Worm (Caenorhabditis elegans) whole organism, L1 larva: ENCODE results near the gene npr-7.
A peak's percentile ranks its signal among the peaks of the same experiment; 100 is the strongest.

Source experiments
- C16A3.4 ChIP-seq: fragments of 150-350 bp; optimal IDR thresholded peaks from 2 replicates; lab custom pipeline; 2014; ENCODE audit warnings: missing biosample characterization, missing genetic modification characterization
- C34B4.2 ChIP-seq: sonication (generic microtip); optimal IDR thresholded peaks from 2 replicates; lab custom pipeline; 2017; ENCODE audit warnings: mild to moderate bottlenecking, missing genetic modification characterization, missing compliant biosample characterization
- Y116A8C.19 ChIP-seq: sonication (generic microtip); optimal IDR thresholded peaks from 2 replicates; lab custom pipeline; 2016; ENCODE audit warnings: missing compliant biosample characterization, missing genetic modification characterization, borderline replicate concordance
- aha-1 ChIP-seq: fragments of 150-350 bp; optimal IDR thresholded peaks from 2 replicates; lab custom pipeline; 2014; ENCODE audit warnings: missing biosample characterization, missing genetic modification characterization
- aly-2 ChIP-seq: fragments of 150-350 bp; optimal IDR thresholded peaks from 2 replicates; lab custom pipeline; 2014; ENCODE audit warnings: missing biosample characterization, missing genetic modification characterization
- ama-1 ChIP-seq: fragments of 150-350 bp; optimal IDR thresholded peaks from 2 replicates; lab custom pipeline; 2014
- blmp-1 ChIP-seq: fragments of 150-350 bp; optimal IDR thresholded peaks from 2 replicates; lab custom pipeline; 2014; ENCODE audit warnings: missing biosample characterization, missing genetic modification characterization
- ceh-63 ChIP-seq: fragments of 200-800 bp; sonication (Bioruptor generic); optimal IDR thresholded peaks from 2 replicates; lab custom pipeline; 2018; ENCODE audit warnings: mild to moderate bottlenecking, missing genetic modification characterization, missing compliant biosample characterization
- ceh-8 ChIP-seq: fragments of 200-800 bp; sonication (Bioruptor generic); optimal IDR thresholded peaks from 2 replicates; lab custom pipeline; 2018; ENCODE audit warnings: mild to moderate bottlenecking, missing genetic modification characterization, moderate library complexity, missing compliant biosample characterization
- ceh-82 ChIP-seq, 3 experiments: fragments of 150-350 bp in 1 of 3; sonication (generic microtip) in 2 of 3; optimal IDR thresholded peaks; 2 replicates each; lab custom pipeline; 2014 to 2017; ENCODE audit warnings: missing biosample characterization in 3 of 3, missing genetic modification characterization in 3 of 3
- ceh-88 ChIP-seq: fragments of 200-800 bp; sonication (Bioruptor generic); IDR thresholded peaks from 2 replicates; pipeline ENCODE4 v1.3.6; 2022; ENCODE audit warnings: missing genetic modification characterization, missing compliant biosample characterization
- dpl-1 ChIP-seq, 3 experiments: fragments of 150-350 bp in 2 of 3; sonication (generic microtip) in 1 of 3; optimal IDR thresholded peaks; 2 replicates each; lab custom pipeline; 2014 to 2017; ENCODE audit warnings: missing biosample characterization in 3 of 3, missing genetic modification characterization in 3 of 3, missing genetic modification reagents in 3 of 3
- efl-1 ChIP-seq, 4 experiments: fragments of 150-350 bp; optimal IDR thresholded peaks in 3 of 4; peaks in 1 of 4; 1 replicate in 1 of 4; 2 replicates in 3 of 4; lab custom pipeline; 2014; ENCODE audit warnings: missing biosample characterization in 2 of 4, missing genetic modification characterization in 2 of 4, missing genetic modification reagents in 2 of 4
- efl-3 ChIP-seq: fragments of 200-800 bp; sonication (Bioruptor generic); optimal IDR thresholded peaks from 2 replicates; lab custom pipeline; 2018; ENCODE audit warnings: mild to moderate bottlenecking, missing genetic modification characterization, missing compliant biosample characterization
- egl-13 ChIP-seq: sonication (generic microtip); optimal IDR thresholded peaks from 2 replicates; lab custom pipeline; 2016; ENCODE audit warnings: missing genotype, missing genetic modification reagents, missing genetic modification characterization, missing compliant biosample characterization
- elt-2 ChIP-seq: sonication (generic microtip); optimal IDR thresholded peaks from 2 replicates; lab custom pipeline; 2016; ENCODE audit warnings: missing genetic modification characterization, mild to moderate bottlenecking, inconsistent platforms, missing compliant biosample characterization, missing genetic modification reagents
- elt-3 ChIP-seq, 6 experiments: fragments of 150-350 bp in 1 of 6; sonication (generic microtip); optimal IDR thresholded peaks; 2 replicates each; lab custom pipeline; 2017 to 2018; ENCODE audit warnings: missing biosample characterization in 6 of 6, missing genetic modification characterization in 6 of 6, inconsistent platforms in 1 of 6
- ets-5 ChIP-seq: fragments of 200-800 bp; sonication (Bioruptor generic); IDR thresholded peaks from 2 replicates; pipeline ENCODE4 v1.3.6; 2022; ENCODE audit warnings: missing genetic modification characterization, missing compliant biosample characterization
- fkh-4 ChIP-seq: sonication (generic microtip); optimal IDR thresholded peaks from 2 replicates; lab custom pipeline; 2016; ENCODE audit warnings: missing compliant biosample characterization, missing genetic modification characterization, borderline replicate concordance
- fkh-8 ChIP-seq: sonication (generic microtip); optimal IDR thresholded peaks from 2 replicates; lab custom pipeline; 2016; ENCODE audit warnings: mild to moderate bottlenecking, missing genetic modification characterization, missing compliant biosample characterization
- fos-1 ChIP-seq: fragments of 150-350 bp; optimal IDR thresholded peaks from 2 replicates; lab custom pipeline; 2014; ENCODE audit warnings: missing biosample characterization, missing genetic modification characterization
- hlh-17 ChIP-seq: fragments of 200-800 bp; sonication (Bioruptor generic); optimal IDR thresholded peaks from 2 replicates; lab custom pipeline; 2018; ENCODE audit warnings: missing genetic modification characterization, mild to moderate bottlenecking, missing compliant biosample characterization, moderate library complexity, borderline replicate concordance
- hpl-2 ChIP-seq: fragments of 150-350 bp; optimal IDR thresholded peaks from 2 replicates; lab custom pipeline; 2014; ENCODE audit warnings: missing biosample characterization, missing genetic modification reagents, missing genetic modification characterization
- irx-1 ChIP-seq: sonication (generic microtip); optimal IDR thresholded peaks from 2 replicates; lab custom pipeline; 2016; ENCODE audit warnings: missing genetic modification characterization, missing compliant biosample characterization
- isw-1 ChIP-seq: fragments of 200-800 bp; sonication (Bioruptor generic); IDR thresholded peaks from 2 replicates; pipeline ENCODE4 v1.3.6; 2022; ENCODE audit warnings: missing genetic modification characterization, missing compliant biosample characterization
- lin-15B ChIP-seq: fragments of 150-350 bp; sonication (generic microtip); optimal IDR thresholded peaks from 3 replicates; lab custom pipeline; 2014; ENCODE audit warnings: missing biosample characterization, missing genetic modification characterization
- lin-39 ChIP-seq: fragments of 150-350 bp; optimal IDR thresholded peaks from 2 replicates; lab custom pipeline; 2014; ENCODE audit warnings: missing biosample characterization, missing genetic modification reagents, missing genetic modification characterization
- lsy-2 ChIP-seq, 2 experiments: fragments of 150-350 bp; optimal IDR thresholded peaks; 2 replicates each; lab custom pipeline; 2014; ENCODE audit warnings: missing biosample characterization in 2 of 2, missing genetic modification characterization in 2 of 2
- mdl-1 ChIP-seq, 2 experiments: fragments of 150-350 bp; optimal IDR thresholded peaks; 2 replicates each; lab custom pipeline; 2014 to 2017; ENCODE audit warnings: missing biosample characterization in 2 of 2, missing genetic modification characterization in 2 of 2, inconsistent platforms in 1 of 2
- mep-1 ChIP-seq: fragments of 150-350 bp; optimal IDR thresholded peaks from 2 replicates; lab custom pipeline; 2014; ENCODE audit warnings: missing biosample characterization, missing genetic modification characterization
- nhr-12 ChIP-seq: sonication (generic microtip); optimal IDR thresholded peaks from 2 replicates; lab custom pipeline; 2017; ENCODE audit warnings: missing biosample characterization, missing genetic modification characterization
- nhr-237 ChIP-seq: fragments of 150-350 bp; optimal IDR thresholded peaks from 2 replicates; lab custom pipeline; 2014; ENCODE audit warnings: missing biosample characterization, missing genetic modification characterization
- nhr-28 ChIP-seq: fragments of 150-350 bp; optimal IDR thresholded peaks from 2 replicates; lab custom pipeline; 2014; ENCODE audit warnings: missing biosample characterization, missing genetic modification characterization
- nhr-47 ChIP-seq: sonication (generic microtip); optimal IDR thresholded peaks from 2 replicates; lab custom pipeline; 2016; ENCODE audit warnings: mild to moderate bottlenecking, missing genetic modification characterization, moderate library complexity, missing compliant biosample characterization
- nhr-76 ChIP-seq: sonication (generic microtip); optimal IDR thresholded peaks from 2 replicates; lab custom pipeline; 2017; ENCODE audit warnings: missing biosample characterization, missing genetic modification characterization
- nhr-77 ChIP-seq: fragments of 150-350 bp; optimal IDR thresholded peaks from 2 replicates; lab custom pipeline; 2014; ENCODE audit warnings: missing biosample characterization, missing genetic modification characterization
- pqm-1 ChIP-seq: sonication (generic microtip); optimal IDR thresholded peaks from 3 replicates; lab custom pipeline; 2017; ENCODE audit warnings: missing biosample characterization, missing genetic modification characterization
- rnt-1 ChIP-seq: sonication (generic microtip); optimal IDR thresholded peaks from 2 replicates; lab custom pipeline; 2016; ENCODE audit warnings: mild to moderate bottlenecking, missing genetic modification characterization, moderate library complexity, missing compliant biosample characterization
- skn-1 ChIP-seq: fragments of 150-350 bp; optimal IDR thresholded peaks from 2 replicates; lab custom pipeline; 2014; ENCODE audit warnings: missing biosample characterization, missing genetic modification characterization
- snu-23 ChIP-seq: sonication (generic microtip); optimal IDR thresholded peaks from 2 replicates; lab custom pipeline; 2016; ENCODE audit warnings: missing genetic modification characterization, missing compliant biosample characterization
- sox-4 ChIP-seq: sonication (generic microtip); optimal IDR thresholded peaks from 2 replicates; lab custom pipeline; 2016; ENCODE audit warnings: missing genetic modification characterization, missing compliant biosample characterization
- sup-37 ChIP-seq: fragments of 200-800 bp; sonication (Bioruptor generic); optimal IDR thresholded peaks from 2 replicates; lab custom pipeline; 2018; ENCODE audit warnings: mild to moderate bottlenecking, missing genetic modification characterization, missing compliant biosample characterization
- swsn-7 ChIP-seq: sonication (generic microtip); optimal IDR thresholded peaks from 2 replicates; lab custom pipeline; 2016; ENCODE audit warnings: missing genetic modification characterization, missing compliant biosample characterization
- tbx-2 ChIP-seq: sonication (generic microtip); optimal IDR thresholded peaks from 2 replicates; lab custom pipeline; 2016; ENCODE audit warnings: missing genetic modification characterization, missing compliant biosample characterization
- unc-30 ChIP-seq: sonication (generic microtip); optimal IDR thresholded peaks from 2 replicates; lab custom pipeline; 2017; ENCODE audit warnings: missing biosample characterization, missing genetic modification characterization
- unc-86 ChIP-seq: sonication (generic microtip); optimal IDR thresholded peaks from 2 replicates; lab custom pipeline; 2016; ENCODE audit warnings: missing genetic modification characterization, missing compliant biosample characterization
- unc-98 ChIP-seq: fragments of 200-800 bp; sonication (Bioruptor generic); IDR thresholded peaks from 2 replicates; pipeline ENCODE4 v1.3.6; 2022; ENCODE audit warnings: missing genetic modification characterization, missing compliant biosample characterization
- xbp-1 ChIP-seq: sonication (generic microtip); optimal IDR thresholded peaks from 2 replicates; lab custom pipeline; 2016; ENCODE audit warnings: missing genetic modification characterization, missing compliant biosample characterization
- ztf-11 ChIP-seq, 2 experiments: sonication (generic microtip); optimal IDR thresholded peaks; 2 replicates each; lab custom pipeline; 2016 to 2017; ENCODE audit warnings: missing genetic modification characterization in 2 of 2, missing biosample characterization in 1 of 2, missing compliant biosample characterization in 1 of 2

The npr-7 gene

ce11 chrX:9347380-9347979 is 28.5 kb upstream of the npr-7 start, which contains the start of gene oga-1 (continued):
- TF ChIP-seq C34B4.2 (tag; lab: Kevin White, UChicago) (no peak), nhr-77 (tag; lab: Kevin White, UChicago) (no peak), lin-39 (tag; lab: Kevin White, UChicago) (no peak), sup-37 (GFP tag; lab: Kevin White, UChicago) (no peak), unc-30 (tag; lab: Kevin White, UChicago) (no peak), nhr-47 (tag; lab: Kevin White, UChicago) (peak; percentile 78), nhr-237 (tag; lab: Kevin White, UChicago) (no peak), unc-98 (GFP tag; lab: Robert Waterston, UW) (no peak), ceh-82 (tag; optimal IDR thresholded peaks at IDR 0.05; lab: Kevin White, UChicago) (peak in 1 of 3 experiments; percentile 71), lin-15B (tag; lab: Kevin White, UChicago) (no peak), pqm-1 (tag; lab: Kevin White, UChicago) (no peak), skn-1 (peak; percentile 67), fos-1 (peak; percentile 52), hpl-2 (no peak), nhr-76 (tag; lab: Kevin White, UChicago) (no peak), irx-1 (tag; lab: Kevin White, UChicago) (peak; percentile 27), egl-13 (peak; percentile 51), ceh-63 (no peak), nhr-28 (tag; lab: Kevin White, UChicago) (no peak), ceh-8 (no peak), ceh-88 (0 out of 2 replicates have a peak, but pooled peaks have one; percentile 20), C16A3.4 (tag; lab: Kevin White, UChicago) (peak; percentile 62), efl-3 (GFP tag; lab: Kevin White, UChicago) (no peak), lsy-2 (tag; optimal IDR thresholded peaks at IDR 0.05; lab: Kevin White, UChicago) (peak; percentile 52 to 55), dpl-1 (GFP tag; optimal IDR thresholded peaks at IDR 0.05; lab: Kevin White, UChicago) (peak; percentile 32 to 53 (median 50)), tbx-2 (peak; percentile 40), swsn-7 (tag; lab: Kevin White, UChicago) (peak; percentile 63), elt-3 (tag; optimal IDR thresholded peaks at IDR 0.05; lab: Kevin White, UChicago) (peak in 1 of 6 experiments; percentile 45), sox-4 (tag; lab: Kevin White, UChicago) (peak; percentile 38), ama-1 (lab: Kevin White, UChicago) (no peak), aha-1 (tag; lab: Kevin White, UChicago) (no peak), mep-1 (tag; lab: Kevin White, UChicago) (peak; percentile 83), xbp-1 (tag; lab: Kevin White, UChicago) (peak; percentile 61)

DNA sequence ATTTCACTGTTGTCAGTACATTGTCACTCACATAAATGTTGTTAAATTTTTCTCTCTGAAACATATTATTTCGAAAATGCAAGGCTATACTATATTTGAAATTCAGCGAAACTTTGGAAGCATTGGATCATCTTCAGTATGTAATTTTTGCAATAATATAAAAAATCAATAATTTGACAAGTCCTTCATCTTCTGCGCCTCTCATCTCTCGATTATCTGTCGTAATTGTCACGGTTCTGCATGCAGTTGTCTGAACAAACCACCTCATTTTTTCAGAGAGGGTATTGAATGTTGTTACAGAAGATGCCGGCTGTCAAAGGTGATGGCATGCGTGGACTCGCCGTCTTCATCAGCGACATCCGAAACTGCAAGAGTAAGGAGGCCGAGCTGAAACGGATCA is 19.4 kb upstream of the npr-7 start, which contains the start of gene apa-2:
Gene apa-2 (plus strand): TSS at position 301 of the 400 bp plus-strand sequence.
- no peak for TF ChIP-seq snu-23 (GFP tag; lab: Kevin White, UChicago)
- no peak for TF ChIP-seq efl-1 (optimal IDR thresholded peaks at IDR 0.05; lab: Kevin White, UChicago)
- TF ChIP-seq efl-1 (GFP tag; optimal IDR thresholded peaks at IDR 0.05 in 1 of 2; lab: Kevin White, UChicago) = peak in 1 of 2 experiments; percentile 52
- TF ChIP-seq mdl-1 (tag; optimal IDR thresholded peaks at IDR 0.05; lab: Kevin White, UChicago) = no peak
- TF ChIP-seq Y116A8C.19 (tag; lab: Kevin White, UChicago) = no peak
- TF ChIP-seq lin-15B (tag; lab: Kevin White, UChicago) = no peak

- TF ChIP-seq xbp-1 (tag; lab: Kevin White, UChicago) (peak; percentile 59), unc-86 (tag; lab: Kevin White, UChicago) (peak; percentile 65), isw-1 (GFP tag; lab: Robert Waterston, UW) (peak; percentile 66), pqm-1 (tag; lab: Kevin White, UChicago) (no peak), elt-2 (tag; lab: Kevin White, UChicago) (no peak), fkh-4 (no peak), hpl-2 (no peak), aly-2 (tag; lab: Kevin White, UChicago) (no peak), nhr-12 (tag; lab: Kevin White, UChicago) (no peak), ztf-11 (tag; optimal IDR thresholded peaks at IDR 0.05; lab: Kevin White, UChicago) (no peak), Y116A8C.19 (tag; lab: Kevin White, UChicago) (no peak), rnt-1 (tag; lab: Kevin White, UChicago) (peak; percentile 52), skn-1 (no peak), blmp-1 (tag; lab: Kevin White, UChicago) (peak; percentile 65), dpl-1 (GFP tag; optimal IDR thresholded peaks at IDR 0.05; lab: Kevin White, UChicago) (peak in 2 of 3 experiments; percentile 13 to 33), ets-5 (GFP tag; lab: Robert Waterston, UW) (no peak), fkh-8 (peak; percentile 68), hlh-17 (GFP tag; lab: Kevin White, UChicago) (no peak)
Measured at ce11 chrX:9337832-9338231, 18.9 kb upstream of the npr-7 start.
